Worm (Caenorhabditis elegans) whole organism, young adult: ENCODE measurements around the gene grd-6.
A peak's percentile ranks its signal among the peaks of the same experiment; 100 is the strongest.

ENCODE experiments used
- B0019.2 ChIP-seq: fragments of 200-800 bp; sonication (Bioruptor generic); conservative IDR thresholded peaks from 2 replicates; pipeline ENCODE4 v1.3.6; 2022; ENCODE audit warnings: missing genetic modification reagents, missing genetic modification characterization, missing compliant biosample characterization
- B0261.1 ChIP-seq: sonication (generic microtip); optimal IDR thresholded peaks from 2 replicates; lab custom pipeline; 2016; ENCODE audit warnings: mild to moderate bottlenecking, missing genetic modification characterization, moderate library complexity, missing compliant biosample characterization
- C06A6.2 ChIP-seq: fragments of 200-800 bp; sonication (Bioruptor generic); conservative IDR thresholded peaks from 2 replicates; pipeline ENCODE4 v1.3.6; 2022; ENCODE audit warnings: missing genetic modification characterization, missing compliant biosample characterization
- F22D6.2 ChIP-seq: sonication (generic microtip); optimal IDR thresholded peaks from 2 replicates; lab custom pipeline; 2016; ENCODE audit warnings: mild to moderate bottlenecking, missing genetic modification characterization, missing compliant biosample characterization
- F49E8.2 ChIP-seq: sonication (generic microtip); optimal IDR thresholded peaks from 3 replicates; lab custom pipeline; 2017; ENCODE audit warnings: missing genetic modification characterization, mild to moderate bottlenecking, missing compliant biosample characterization, antibody characterized with exemption, moderate library complexity; ENCODE audit not compliant: insufficient read depth
- F57C9.4 ChIP-seq: sonication (generic microtip); optimal IDR thresholded peaks from 2 replicates; lab custom pipeline; 2017; ENCODE audit warnings: mild to moderate bottlenecking, missing genetic modification characterization, missing compliant biosample characterization
- K11D2.4 ChIP-seq: fragments of 200-800 bp; sonication (Bioruptor generic); IDR thresholded peaks from 2 replicates; pipeline ENCODE4 v1.3.6; 2022; ENCODE audit warnings: missing genetic modification reagents, missing genetic modification characterization, missing compliant biosample characterization
- Y53G8AR.9 ChIP-seq: fragments of 200-800 bp; sonication (Bioruptor generic); conservative IDR thresholded peaks from 2 replicates; pipeline ENCODE4 v1.3.6; 2022; ENCODE audit warnings: missing genetic modification reagents, missing genetic modification characterization, missing compliant biosample characterization
- ZK185.1 ChIP-seq: sonication (generic microtip); optimal IDR thresholded peaks from 2 replicates; lab custom pipeline; 2016; ENCODE audit warnings: mild to moderate bottlenecking, missing genetic modification characterization, missing compliant biosample characterization; ENCODE audit not compliant: poor library complexity, severe bottlenecking
- aptf-2 ChIP-seq: fragments of 200-800 bp; sonication (Bioruptor generic); conservative IDR thresholded peaks from 2 replicates; pipeline ENCODE4 v1.3.6; 2022; ENCODE audit warnings: missing genetic modification reagents, missing genetic modification characterization, missing compliant biosample characterization
- aptf-3 ChIP-seq: fragments of 200-800 bp; sonication (Bioruptor generic); IDR thresholded peaks from 2 replicates; pipeline ENCODE4 v1.3.6; 2022; ENCODE audit warnings: missing genetic modification characterization, missing compliant biosample characterization
- attf-6 ChIP-seq: fragments of 200-800 bp; sonication (Bioruptor generic); IDR thresholded peaks from 2 replicates; pipeline ENCODE4 v1.3.6; 2022; ENCODE audit warnings: missing genetic modification reagents, missing genetic modification characterization, missing compliant biosample characterization
- cebp-2 ChIP-seq: fragments of 200-800 bp; sonication (Bioruptor generic); IDR thresholded peaks from 2 replicates; pipeline ENCODE4 v1.3.6; 2022; ENCODE audit warnings: missing genetic modification characterization, missing compliant biosample characterization
- ceh-27 ChIP-seq: fragments of 200-800 bp; sonication (Bioruptor generic); optimal IDR thresholded peaks from 2 replicates; lab custom pipeline; 2018; ENCODE audit warnings: mild to moderate bottlenecking, missing genetic modification characterization, moderate library complexity, missing compliant biosample characterization
- ceh-91 ChIP-seq: fragments of 200-800 bp; sonication (Bioruptor generic); IDR thresholded peaks from 2 replicates; pipeline ENCODE4 v1.3.6; 2022; ENCODE audit warnings: missing genetic modification reagents, missing genetic modification characterization, missing compliant biosample characterization
- dpff-1 ChIP-seq: sonication (generic microtip); optimal IDR thresholded peaks from 2 replicates; lab custom pipeline; 2017; ENCODE audit warnings: mild to moderate bottlenecking, missing genetic modification characterization, missing compliant biosample characterization
- dpl-1 ChIP-seq: fragments of 150-350 bp; optimal IDR thresholded peaks from 2 replicates; lab custom pipeline; 2014; ENCODE audit warnings: missing biosample characterization, missing genetic modification reagents, missing genetic modification characterization
- egl-44 ChIP-seq: fragments of 200-800 bp; sonication (Bioruptor generic); IDR thresholded peaks from 2 replicates; pipeline ENCODE4 v1.3.6; 2022; ENCODE audit warnings: missing genetic modification reagents, missing genetic modification characterization, missing compliant biosample characterization
- ekl-4 ChIP-seq: fragments of 200-800 bp; sonication (Bioruptor generic); IDR thresholded peaks from 2 replicates; pipeline ENCODE4 v1.3.6; 2022; ENCODE audit warnings: missing genetic modification reagents, missing genetic modification characterization, missing compliant biosample characterization
- hmg-1.2 ChIP-seq: fragments of 200-800 bp; sonication (Bioruptor generic); IDR thresholded peaks from 2 replicates; pipeline ENCODE4 v1.3.6; 2022; ENCODE audit warnings: missing genetic modification reagents, missing genetic modification characterization, missing compliant biosample characterization
- let-526 ChIP-seq: fragments of 200-800 bp; sonication (Bioruptor generic); IDR thresholded peaks from 2 replicates; pipeline ENCODE4 v1.3.6; 2022; ENCODE audit warnings: missing genetic modification reagents, missing genetic modification characterization, missing compliant biosample characterization
- let-607 ChIP-seq, 2 experiments: fragments of 200-800 bp in 1 of 2; sonication (Bioruptor generic) in 1 of 2; sonication (generic microtip) in 1 of 2; optimal IDR thresholded peaks; 2 replicates each; lab custom pipeline; 2016 to 2018; ENCODE audit warnings: mild to moderate bottlenecking in 2 of 2, missing compliant biosample characterization in 2 of 2, missing genetic modification characterization in 2 of 2, moderate library complexity in 2 of 2, missing genotype in 1 of 2
- lin-35 ChIP-seq, 3 experiments: fragments of 150-350 bp in 2 of 3; sonication (generic microtip) in 1 of 3; optimal IDR thresholded peaks; 2 replicates each; lab custom pipeline; 2014 to 2018; ENCODE audit warnings: missing biosample characterization in 3 of 3, missing genetic modification characterization in 3 of 3, missing genetic modification reagents in 3 of 3
- lir-1 ChIP-seq: fragments of 200-800 bp; sonication (Bioruptor generic); conservative IDR thresholded peaks from 2 replicates; pipeline ENCODE4 v1.3.6; 2022; ENCODE audit warnings: missing genetic modification reagents, missing genetic modification characterization, missing compliant biosample characterization
- madf-3 ChIP-seq: fragments of 200-800 bp; sonication (Bioruptor generic); IDR thresholded peaks from 2 replicates; pipeline ENCODE4 v1.3.6; 2022; ENCODE audit warnings: missing genetic modification reagents, missing genetic modification characterization, missing compliant biosample characterization
- madf-6 ChIP-seq: fragments of 200-800 bp; sonication (Bioruptor generic); IDR thresholded peaks from 2 replicates; pipeline ENCODE4 v1.3.6; 2022; ENCODE audit warnings: missing genetic modification reagents, missing genetic modification characterization, missing compliant biosample characterization
- nfya-2 ChIP-seq: fragments of 200-800 bp; sonication (Bioruptor generic); IDR thresholded peaks from 2 replicates; pipeline ENCODE4 v1.3.6; 2022; ENCODE audit warnings: missing genetic modification reagents, missing genetic modification characterization, missing compliant biosample characterization
- nhr-27 ChIP-seq: fragments of 200-800 bp; sonication (Bioruptor generic); optimal IDR thresholded peaks from 2 replicates; lab custom pipeline; 2018; ENCODE audit warnings: mild to moderate bottlenecking, missing genetic modification characterization, moderate library complexity, missing compliant biosample characterization
- nhr-90 ChIP-seq: sonication (generic microtip); optimal IDR thresholded peaks from 2 replicates; lab custom pipeline; 2016; ENCODE audit warnings: missing genotype, mild to moderate bottlenecking, missing genetic modification characterization, missing compliant biosample characterization
- repo-1 ChIP-seq: sonication (generic microtip); optimal IDR thresholded peaks from 2 replicates; lab custom pipeline; 2017; ENCODE audit warnings: mild to moderate bottlenecking, missing genetic modification characterization, missing compliant biosample characterization
- rpc-1 ChIP-seq, 2 experiments: fragments of 150-350 bp in 1 of 2; sonication (generic microtip) in 1 of 2; optimal IDR thresholded peaks; 2 replicates each; lab custom pipeline; 2014 to 2018; ENCODE audit warnings: missing biosample characterization in 1 of 2, missing genetic modification characterization in 1 of 2, missing genetic modification reagents in 1 of 2, missing genotype in 1 of 2
- snpc-1.1 ChIP-seq: sonication (generic microtip); optimal IDR thresholded peaks from 2 replicates; lab custom pipeline; 2017; ENCODE audit warnings: missing genetic modification characterization, mild to moderate bottlenecking, missing compliant biosample characterization, antibody characterized with exemption, moderate library complexity, missing genotype, missing genetic modification reagents; ENCODE audit not compliant: insufficient read depth
- snpc-3.4 ChIP-seq: sonication (generic microtip); optimal IDR thresholded peaks from 2 replicates; lab custom pipeline; 2017; ENCODE audit warnings: missing genetic modification characterization, mild to moderate bottlenecking, missing compliant biosample characterization, antibody characterized with exemption, moderate library complexity, missing genotype, missing genetic modification reagents
- snpc-4 ChIP-seq, 5 experiments: fragments of 150-350 bp in 1 of 5; sonication (generic microtip) in 4 of 5; optimal IDR thresholded peaks; 2 replicates each; lab custom pipeline; 2014 to 2018; ENCODE audit warnings: missing genetic modification characterization in 5 of 5, missing biosample characterization in 3 of 5, antibody characterized with exemption in 2 of 5, mild to moderate bottlenecking in 2 of 5, missing compliant biosample characterization in 2 of 5, missing genotype in 2 of 5, moderate library complexity in 2 of 5, missing genetic modification reagents in 1 of 5
- unc-62 ChIP-seq: fragments of 150-350 bp; optimal IDR thresholded peaks from 2 replicates; lab custom pipeline; 2014; ENCODE audit warnings: missing biosample characterization, missing genetic modification reagents, missing genetic modification characterization
- ztf-22 ChIP-seq: fragments of 200-800 bp; sonication (Bioruptor generic); optimal IDR thresholded peaks from 2 replicates; lab custom pipeline; 2018; ENCODE audit warnings: mild to moderate bottlenecking, missing genetic modification characterization, moderate library complexity, missing compliant biosample characterization
- ztf-26 ChIP-seq: sonication (generic microtip); optimal IDR thresholded peaks from 2 replicates; lab custom pipeline; 2017; ENCODE audit warnings: missing genetic modification characterization, missing compliant biosample characterization

The grd-6 gene

DNA sequence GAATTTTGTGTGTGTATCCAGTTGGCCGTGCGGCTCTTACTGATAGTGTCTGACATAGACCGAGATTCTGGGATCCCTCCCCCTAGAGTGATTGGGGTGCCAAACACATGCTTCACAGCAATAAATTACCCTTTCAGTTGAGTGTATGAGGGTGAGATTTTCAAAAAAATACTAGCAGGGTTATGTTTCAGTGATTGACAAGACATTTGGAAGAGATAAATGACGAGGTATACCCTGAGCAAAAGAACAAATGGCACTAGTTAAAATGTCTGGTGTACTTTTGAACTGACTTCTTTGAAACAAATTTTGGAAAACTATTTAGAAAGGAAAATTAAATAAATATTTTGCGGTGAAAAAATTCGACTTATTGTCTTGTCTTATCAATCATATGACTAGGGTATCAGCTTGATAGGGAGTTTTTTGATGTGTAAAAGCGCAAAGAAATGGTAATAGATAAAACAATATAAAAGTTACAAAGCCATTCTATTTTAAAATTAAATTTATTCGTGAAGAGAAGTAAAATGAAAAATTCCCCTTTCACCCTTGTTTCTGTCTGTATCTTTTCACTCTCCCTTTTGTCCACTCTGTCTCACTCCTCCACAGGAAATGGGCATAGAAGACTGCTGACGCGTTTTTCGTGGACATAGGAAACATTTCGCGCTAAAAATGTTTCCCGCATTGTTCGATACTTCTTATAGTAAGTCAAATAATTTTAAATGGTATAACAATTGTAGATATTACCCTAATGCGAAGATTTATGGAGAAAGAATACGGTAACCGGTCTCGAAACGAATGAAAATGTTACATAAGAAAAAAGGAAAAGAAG is 21.7 kb downstream of the grd-6 start, which contains the start of gene glo-4 (continued):
- no peak for TF ChIP-seq ztf-22 (GFP tag; lab: Kevin White, UChicago)
- no peak for TF ChIP-seq ZK185.1 (tag; lab: Kevin White, UChicago)
- TF ChIP-seq B0019.2: no peak
- no peak for TF ChIP-seq dpff-1 (tag; lab: Kevin White, UChicago)
- TF ChIP-seq madf-3 (GFP tag; lab: Robert Waterston, UW): 0 out of 2 replicates have a peak, but pooled peaks have one; percentile 71
- TF ChIP-seq K11D2.4: no peak
- peak in 1 of 2 experiments; percentile 3 for TF ChIP-seq let-607 (tag; optimal IDR thresholded peaks at IDR 0.05; lab: Kevin White, UChicago)
- TF ChIP-seq Y53G8AR.9 (GFP tag; lab: Robert Waterston, UW): peak; percentile 71; the same call in 1 of the 2 replicates
- no peak for TF ChIP-seq F22D6.2 (tag; lab: Kevin White, UChicago)
- TF ChIP-seq lin-35 (GFP tag; optimal IDR thresholded peaks at IDR 0.05; lab: Kevin White, UChicago): peak in 1 of 3 experiments; percentile 81
- no peak for TF ChIP-seq snpc-3.4 (tag; lab: Kevin White, UChicago)
- TF ChIP-seq ceh-27 (GFP tag; lab: Kevin White, UChicago): peak; percentile 47

DNA sequence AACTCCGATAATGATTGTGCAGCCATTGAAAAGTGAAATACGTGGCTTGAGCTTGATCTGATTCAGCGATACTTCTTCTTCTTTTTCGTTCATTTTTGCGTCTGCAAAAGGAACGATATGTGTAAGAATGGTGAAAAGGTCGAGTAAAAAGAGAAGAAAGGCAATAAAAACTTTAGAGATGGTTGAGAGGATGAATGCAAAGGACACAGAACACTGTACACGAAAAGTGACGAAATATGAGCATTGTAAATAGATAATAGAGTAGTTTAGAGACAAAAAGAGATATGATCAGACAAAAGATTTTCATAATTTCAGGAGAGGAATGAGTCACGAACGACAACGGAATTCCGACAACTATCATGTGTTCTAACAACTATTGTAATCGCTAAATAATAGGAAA is 24.6 kb downstream of the grd-6 start, which contains the start of gene aat-2:
aat-2 (minus strand) TSS at position 101 of the 400 bp plus-strand sequence.
- TF ChIP-seq ekl-4 (GFP tag; lab: Robert Waterston, UW) (no peak), snpc-1.1 (tag; lab: Kevin White, UChicago) (no peak)

- TF ChIP-seq C06A6.2 (GFP tag; lab: Robert Waterston, UW) (no peak), hmg-1.2 (GFP tag; lab: Robert Waterston, UW) (peak; percentile 60; the same call in 1 of the 2 replicates)
- TF ChIP-seq, all 124 proteins: peak for 1
Measured at ce11 chrV:9247416-9247815, 25.8 kb downstream of the grd-6 start.

DNA sequence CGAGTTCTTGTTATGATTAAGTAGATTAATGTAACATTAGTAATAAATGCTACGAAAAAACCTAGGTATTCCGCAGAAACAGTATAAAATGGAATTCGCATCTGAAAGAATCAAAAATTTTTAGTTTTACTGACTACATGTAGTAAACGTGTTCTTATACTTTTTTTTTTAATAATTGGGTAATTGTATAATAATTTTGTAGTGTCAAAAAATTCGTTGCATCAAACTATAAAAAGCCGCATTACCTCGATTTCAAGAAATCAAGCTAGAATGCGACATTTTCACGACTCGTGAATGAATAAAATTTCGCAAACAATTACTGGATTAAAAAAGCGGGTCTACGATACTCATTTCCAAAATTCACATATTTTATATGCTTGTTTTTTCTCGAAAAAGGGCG is 27.5 kb downstream of the grd-6 start, which contains the start of gene str-94:
str-94 (minus strand) TSS at position 101 of the 400 bp plus-strand sequence.
- TF ChIP-seq nfya-2 (no peak), B0261.1 (no peak), ztf-26 (tag; lab: Kevin White, UChicago) (no peak), snpc-1.1 (tag; lab: Kevin White, UChicago) (no peak), snpc-4 (GFP tag; optimal IDR thresholded peaks at IDR 0.05; lab: Kevin White, UChicago) (no peak), snpc-4 (tag; optimal IDR thresholded peaks at IDR 0.05; lab: Kevin White, UChicago) (no peak), let-526 (GFP tag; lab: Robert Waterston, UW) (no peak), egl-44 (GFP tag; lab: Robert Waterston, UW) (no peak), ceh-91 (GFP tag; lab: Robert Waterston, UW) (no peak), unc-62 (GFP tag; lab: Kevin White, UChicago) (no peak), aptf-3 (no peak), repo-1 (tag; lab: Kevin White, UChicago) (no peak), snpc-3.4 (tag; lab: Kevin White, UChicago) (no peak)
- TF ChIP-seq, all 124 proteins: peak for 0

- TF ChIP-seq madf-6 (GFP tag; lab: Robert Waterston, UW) (no peak), nhr-90 (tag; lab: Kevin White, UChicago) (no peak), F49E8.2 (tag; lab: Kevin White, UChicago) (no peak), attf-6 (GFP tag; lab: Robert Waterston, UW) (no peak), K11D2.4 (no peak), egl-44 (GFP tag; lab: Robert Waterston, UW) (no peak), ceh-91 (GFP tag; lab: Robert Waterston, UW) (no peak), dpl-1 (GFP tag; lab: Kevin White, UChicago) (no peak), aptf-2 (GFP tag; lab: Robert Waterston, UW) (no peak), lir-1 (no peak), cebp-2 (GFP tag; lab: Robert Waterston, UW) (no peak), nhr-27 (tag; lab: Kevin White, UChicago) (no peak), let-607 (tag; optimal IDR thresholded peaks at IDR 0.05; lab: Kevin White, UChicago) (no peak), nfya-2 (no peak), B0019.2 (no peak), rpc-1 (optimal IDR thresholded peaks at IDR 0.05; lab: Kevin White, UChicago) (no peak), rpc-1 (tag; optimal IDR thresholded peaks at IDR 0.05; lab: Kevin White, UChicago) (no peak), F57C9.4 (tag; lab: Kevin White, UChicago) (no peak)
Measured at ce11 chrV:9249932-9250331, 28.3 kb downstream of the grd-6 start, which contains the start of gene ptd-2. Gene ptd-2, plus strand, starts transcription at chrV:9250232.
